Fruit fly (Drosophila melanogaster) whole organism, embryonic: ENCODE results near the gene CG5013.

ENCODE experiments used
- Abd-B ChIP-seq: fragments of 200-800 bp; sonication (Bioruptor generic); optimal IDR thresholded peaks from 2 replicates; lab custom pipeline; 2018; ENCODE audit warnings: missing biosample characterization, mild to moderate bottlenecking, missing genetic modification characterization, moderate library complexity
- CG10431 ChIP-seq: fragments of 200-800 bp; sonication (Bioruptor generic); optimal IDR thresholded peaks from 3 replicates; lab custom pipeline; 2018; ENCODE audit warnings: missing biosample characterization, mild to moderate bottlenecking, missing genetic modification characterization
- CG10543 ChIP-seq: fragments of 200-800 bp; sonication (Bioruptor generic); optimal IDR thresholded peaks from 3 replicates; lab custom pipeline; 2017; ENCODE audit warnings: missing biosample characterization, mild to moderate bottlenecking, missing genetic modification characterization, moderate library complexity
- CG10565 ChIP-seq: fragments of 200-800 bp; sonication (Bioruptor generic); optimal IDR thresholded peaks from 3 replicates; lab custom pipeline; 2016; ENCODE audit warnings: missing biosample characterization, mild to moderate bottlenecking, missing genetic modification characterization
- CG11723 ChIP-seq: fragments of 200-800 bp; sonication (Bioruptor generic); optimal IDR thresholded peaks from 2 replicates; lab custom pipeline; 2017; ENCODE audit warnings: missing biosample characterization, mild to moderate bottlenecking, missing genetic modification characterization
- CG12942 ChIP-seq: fragments of 200-800 bp; sonication (Bioruptor generic); optimal IDR thresholded peaks from 3 replicates; lab custom pipeline; 2016; ENCODE audit warnings: missing biosample characterization, missing genetic modification characterization
- CG17385 ChIP-seq: fragments of 200-800 bp; sonication (Bioruptor generic); optimal IDR thresholded peaks from 3 replicates; lab custom pipeline; 2018; ENCODE audit warnings: missing biosample characterization, mild to moderate bottlenecking, missing genetic modification characterization
- CG17829 ChIP-seq: fragments of 200-800 bp; optimal IDR thresholded peaks from 2 replicates; lab custom pipeline; 2019; ENCODE audit warnings: missing biosample characterization, mild to moderate bottlenecking, missing genetic modification characterization, moderate library complexity
- CG18011 ChIP-seq: fragments of 200-800 bp; sonication (Bioruptor generic); optimal IDR thresholded peaks from 2 replicates; lab custom pipeline; 2017; ENCODE audit warnings: missing biosample characterization, missing genetic modification characterization, mild to moderate bottlenecking, moderate library complexity, missing genotype
- CG34224 ChIP-seq: fragments of 200-800 bp; sonication (Bioruptor generic); IDR thresholded peaks from 3 replicates; pipeline ENCODE4 v1.3.6; 2022; ENCODE audit warnings: missing biosample characterization, missing genetic modification characterization; ENCODE audit not compliant: partially characterized antibody
- CG3995 ChIP-seq: fragments of 200-800 bp; sonication (Bioruptor generic); optimal IDR thresholded peaks from 3 replicates; lab custom pipeline; 2016; ENCODE audit warnings: missing biosample characterization, missing genetic modification characterization
- CG4404 ChIP-seq: fragments of 200-800 bp; sonication (Bioruptor generic); IDR thresholded peaks from 2 replicates; pipeline ENCODE4 v1.3.6; 2022; ENCODE audit warnings: missing biosample characterization, missing genetic modification characterization
- CG4424 ChIP-seq: fragments of 200-800 bp; sonication (Bioruptor generic); optimal IDR thresholded peaks from 3 replicates; lab custom pipeline; 2016; ENCODE audit warnings: missing biosample characterization, missing genetic modification characterization
- CG5953 ChIP-seq: fragments of 200-800 bp; sonication (Bioruptor generic); IDR thresholded peaks from 2 replicates; pipeline ENCODE4 v1.3.6; 2022; ENCODE audit warnings: missing biosample characterization, missing genetic modification characterization
- CG8359 ChIP-seq: fragments of 200-800 bp; sonication (Bioruptor generic); optimal IDR thresholded peaks from 2 replicates; lab custom pipeline; 2017; ENCODE audit warnings: missing biosample characterization, mild to moderate bottlenecking, missing genetic modification characterization, borderline replicate concordance
- CG8944 ChIP-seq: fragments of 200-800 bp; sonication (Bioruptor generic); optimal IDR thresholded peaks from 3 replicates; lab custom pipeline; 2016; ENCODE audit warnings: missing biosample characterization, missing genetic modification characterization
- CG9797 ChIP-seq: fragments of 200-800 bp; sonication (Bioruptor generic); optimal IDR thresholded peaks from 3 replicates; lab custom pipeline; 2018; ENCODE audit warnings: missing biosample characterization, mild to moderate bottlenecking, missing genetic modification characterization
- Camta ChIP-seq: fragments of 200-800 bp; sonication (Bioruptor generic); optimal IDR thresholded peaks from 2 replicates; lab custom pipeline; 2016; ENCODE audit warnings: missing biosample characterization, missing genetic modification characterization
- Dll ChIP-seq: fragments of 200-800 bp; sonication (Bioruptor generic); IDR thresholded peaks from 4 replicates; pipeline ENCODE4 v1.3.6; 2022; ENCODE audit warnings: missing biosample characterization, missing genetic modification characterization; ENCODE audit not compliant: partially characterized antibody
- Doc3 ChIP-seq: fragments of 200-800 bp; sonication (Bioruptor generic); IDR thresholded peaks from 3 replicates; pipeline ENCODE4 v1.3.6; 2022; ENCODE audit warnings: missing biosample characterization, missing genetic modification characterization; ENCODE audit not compliant: partially characterized antibody
- E2f1 ChIP-seq: fragments of 200-800 bp; sonication (Bioruptor generic); IDR thresholded peaks from 2 replicates; pipeline ENCODE4 v1.3.6; 2022; ENCODE audit warnings: missing biosample characterization, missing genetic modification characterization
- HmgZ ChIP-seq: fragments of 200-800 bp; sonication (Bioruptor generic); optimal IDR thresholded peaks from 2 replicates; lab custom pipeline; 2018; ENCODE audit warnings: missing biosample characterization, mild to moderate bottlenecking, missing genetic modification characterization
- Lhr ChIP-seq: fragments of 200-800 bp; sonication (Bioruptor generic); optimal IDR thresholded peaks from 3 replicates; lab custom pipeline; 2017; ENCODE audit warnings: mild to moderate bottlenecking, missing biosample characterization, missing genetic modification reagents, missing genetic modification characterization
- NFAT ChIP-seq: fragments of 200-800 bp; sonication (Bioruptor generic); IDR thresholded peaks from 2 replicates; pipeline ENCODE4 v1.3.6; 2022; ENCODE audit warnings: missing biosample characterization, missing genetic modification characterization
- PHDP ChIP-seq: fragments of 200-800 bp; sonication (Bioruptor generic); optimal IDR thresholded peaks from 3 replicates; lab custom pipeline; 2018; ENCODE audit warnings: missing biosample characterization, mild to moderate bottlenecking, missing genetic modification characterization, moderate library complexity
- Ptx1 ChIP-seq: fragments of 200-800 bp; sonication (Bioruptor generic); IDR thresholded peaks from 2 replicates; pipeline ENCODE4 v1.3.6; 2022; ENCODE audit warnings: missing biosample characterization, missing genetic modification characterization
- Spps ChIP-seq: fragments of 200-800 bp; sonication (Bioruptor generic); optimal IDR thresholded peaks from 2 replicates; lab custom pipeline; 2018; ENCODE audit warnings: missing biosample characterization, mild to moderate bottlenecking, missing genetic modification characterization
- Tbp ChIP-seq: fragments of >200 bp; optimal IDR thresholded peaks from 2 replicates; lab custom pipeline; 2018; ENCODE audit warnings: missing biosample characterization, missing genetic modification characterization
- Trl ChIP-seq, 3 experiments: fragments of >200 bp in 2 of 3; fragments of 200-800 bp in 1 of 3; sonication (Bioruptor generic) in 1 of 3; optimal IDR thresholded peaks; 2 replicates in 1 of 3; 3 replicates in 2 of 3; lab custom pipeline; 2016 to 2017; ENCODE audit warnings: missing biosample characterization in 1 of 3, missing genetic modification characterization in 1 of 3
- Vsx1 ChIP-seq: fragments of 200-800 bp; sonication (Bioruptor generic); optimal IDR thresholded peaks from 2 replicates; lab custom pipeline; 2017; ENCODE audit warnings: missing biosample characterization, mild to moderate bottlenecking, missing genetic modification characterization, missing genetic modification reagents
- chif ChIP-seq, 2 experiments: fragments of 200-800 bp; sonication (Bioruptor generic); optimal IDR thresholded peaks; 3 replicates each; lab custom pipeline; 2016; ENCODE audit warnings: missing biosample characterization in 2 of 2, missing genetic modification characterization in 2 of 2
- dimm ChIP-seq: fragments of 200-800 bp; sonication (Bioruptor generic); IDR thresholded peaks from 2 replicates; pipeline ENCODE4 v1.3.6; 2022; ENCODE audit warnings: missing biosample characterization, missing genetic modification characterization
- dpn ChIP-seq, 2 experiments: fragments of 200-800 bp; sonication (Bioruptor generic); optimal IDR thresholded peaks; 3 replicates each; lab custom pipeline; 2016; ENCODE audit warnings: missing biosample characterization in 2 of 2, missing genetic modification characterization in 2 of 2
- grn ChIP-seq: fragments of 200-800 bp; sonication (Bioruptor generic); optimal IDR thresholded peaks from 3 replicates; lab custom pipeline; 2017; ENCODE audit warnings: missing biosample characterization, missing genetic modification characterization
- gsb ChIP-seq: fragments of 200-800 bp; sonication (Bioruptor generic); IDR thresholded peaks from 2 replicates; pipeline ENCODE4 v1.3.6; 2022; ENCODE audit warnings: missing biosample characterization, missing genetic modification characterization
- gsb-n ChIP-seq: fragments of 200-800 bp; sonication (Bioruptor generic); optimal IDR thresholded peaks from 3 replicates; lab custom pipeline; 2018; ENCODE audit warnings: missing biosample characterization, mild to moderate bottlenecking, missing genetic modification characterization
- her ChIP-seq: fragments of 200-800 bp; sonication (Bioruptor generic); optimal IDR thresholded peaks from 2 replicates; lab custom pipeline; 2016; ENCODE audit warnings: missing biosample characterization, missing genetic modification characterization
- ind ChIP-seq: fragments of 200-800 bp; sonication (Bioruptor generic); optimal IDR thresholded peaks from 3 replicates; lab custom pipeline; 2016; ENCODE audit warnings: missing biosample characterization, missing genetic modification characterization
- lov ChIP-seq, 2 experiments: fragments of 200-800 bp in 1 of 2; fragments of >200 bp in 1 of 2; sonication (Bioruptor generic) in 1 of 2; IDR thresholded peaks in 1 of 2; optimal IDR thresholded peaks in 1 of 2; 2 replicates in 1 of 2; 3 replicates in 1 of 2; pipeline versions ENCODE4 v1.3.6 to Lab custom; 2017 to 2022; ENCODE audit warnings: missing biosample characterization in 1 of 2, missing genetic modification characterization in 1 of 2
- mld ChIP-seq: fragments of 200-800 bp; sonication (Bioruptor generic); IDR thresholded peaks from 3 replicates; pipeline ENCODE4 v1.3.6; 2022; ENCODE audit warnings: missing biosample characterization, missing genetic modification characterization; ENCODE audit not compliant: partially characterized antibody
- nau ChIP-seq: fragments of 200-800 bp; sonication (Bioruptor generic); optimal IDR thresholded peaks from 3 replicates; lab custom pipeline; 2017; ENCODE audit warnings: missing biosample characterization, mild to moderate bottlenecking, missing genetic modification characterization, missing genetic modification reagents
- pb ChIP-seq: fragments of 200-800 bp; sonication (Bioruptor generic); optimal IDR thresholded peaks from 3 replicates; lab custom pipeline; 2016; ENCODE audit warnings: missing biosample characterization, missing genetic modification characterization
- pho ChIP-seq: fragments of 200-800 bp; sonication (Bioruptor generic); optimal IDR thresholded peaks from 2 replicates; lab custom pipeline; 2016; ENCODE audit warnings: missing biosample characterization, missing genetic modification characterization
- ro ChIP-seq: fragments of 200-800 bp; sonication (Bioruptor generic); IDR thresholded peaks from 2 replicates; pipeline ENCODE4 v1.3.6; 2022; ENCODE audit warnings: missing biosample characterization, missing genetic modification characterization
- slp2 ChIP-seq: fragments of 200-800 bp; sonication (Bioruptor generic); optimal IDR thresholded peaks from 2 replicates; lab custom pipeline; 2016; ENCODE audit warnings: missing biosample characterization, missing genetic modification characterization
- sqz ChIP-seq: fragments of 200-800 bp; sonication (Bioruptor generic); optimal IDR thresholded peaks from 3 replicates; lab custom pipeline; 2018; ENCODE audit warnings: missing biosample characterization, mild to moderate bottlenecking, missing genetic modification characterization
- stwl ChIP-seq: fragments of 200-800 bp; sonication (Bioruptor generic); optimal IDR thresholded peaks from 3 replicates; lab custom pipeline; 2018; ENCODE audit warnings: missing biosample characterization, mild to moderate bottlenecking, missing genetic modification characterization, moderate library complexity
- tgo ChIP-seq: fragments of 200-800 bp; sonication (Bioruptor generic); IDR thresholded peaks from 3 replicates; pipeline ENCODE4 v1.3.6; 2022; ENCODE audit warnings: missing biosample characterization, missing genetic modification characterization

The CG5013 gene

DNA sequence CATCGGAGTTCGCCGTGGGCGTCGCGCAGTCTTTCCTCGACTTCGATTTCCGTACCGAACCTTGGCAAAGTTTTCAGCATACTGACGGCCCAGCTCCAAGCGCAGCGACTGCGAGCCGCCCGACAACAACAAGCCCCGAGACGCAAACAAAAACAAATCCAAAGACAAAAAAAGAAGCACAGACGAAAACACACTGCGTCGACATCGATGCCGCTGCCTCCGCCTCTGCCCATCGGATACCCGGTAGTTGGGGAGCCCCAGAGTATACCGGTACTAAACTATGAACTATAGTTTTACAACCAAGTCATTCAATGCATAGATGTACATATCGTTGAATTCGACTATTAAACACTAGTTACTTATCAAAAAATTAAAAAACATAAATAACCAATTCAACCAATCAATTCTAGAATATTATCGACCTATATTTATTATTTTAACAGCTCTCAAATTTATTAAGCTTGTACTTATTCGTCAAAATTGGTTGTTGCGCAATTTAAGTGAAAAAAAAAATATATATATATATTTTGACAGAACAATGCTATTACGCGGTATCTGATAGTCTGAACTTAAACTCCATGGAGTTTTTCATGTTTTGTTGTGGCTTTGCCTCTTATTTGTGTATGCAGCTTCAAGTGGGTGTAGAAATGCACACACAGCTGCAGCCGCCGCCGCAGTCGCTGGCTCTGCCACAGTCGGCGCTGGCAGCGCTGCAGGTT lies 44.7 kb downstream of the CG5013 start (continued):
- TF ChIP-seq pb (no peak), CG9797 (GFP tag; lab: Kevin White, UChicago) (no peak), stwl (tag; lab: Kevin White, UChicago) (no peak), CG8359 (GFP tag; lab: Kevin White, UChicago) (peak; percentile 64), gsb (GFP tag; lab: Robert Waterston, UW) (no peak), lov (optimal IDR thresholded peaks at IDR 0.05; lab: Kevin White, UChicago) (no peak), lov (GFP tag; IDR thresholded peaks at IDR 0.05; lab: Robert Waterston, UW) (no peak), Doc3 (GFP tag; lab: Robert Waterston, UW) (no peak), pho (no peak), Abd-B (GFP tag; lab: Kevin White, UChicago) (peak; percentile 78), CG18011 (GFP tag; lab: Kevin White, UChicago) (no peak), CG10543 (GFP tag; lab: Kevin White, UChicago) (no peak), CG5953 (no peak), Spps (tag; lab: Kevin White, UChicago) (peak; percentile 70), CG12942 (GFP tag; lab: Kevin White, UChicago) (peak; percentile 48), tgo (GFP tag; lab: Robert Waterston, UW) (peak; percentile 56), her (GFP tag; lab: Kevin White, UChicago) (no peak), Ptx1 (GFP tag; lab: Robert Waterston, UW) (peak; percentile 78), CG34224 (no peak), Tbp (GFP tag; lab: Kevin White, UChicago) (no peak), mld (GFP tag; lab: Robert Waterston, UW) (no peak), CG4424 (GFP tag; lab: Kevin White, UChicago) (peak; percentile 83), ro (peak; percentile 11; the same call in 1 of the 2 replicates), NFAT (GFP tag; lab: Robert Waterston, UW) (no peak), ind (GFP tag; lab: Kevin White, UChicago) (peak; percentile 63), Dll (GFP tag; lab: Robert Waterston, UW) (no peak), gsb-n (peak; percentile 75), CG17829 (tag; lab: Kevin White, UChicago) (peak; percentile 85), dpn (GFP tag; optimal IDR thresholded peaks at IDR 0.05; lab: Kevin White, UChicago) (peak in 1 of 2 experiments; percentile 69), Lhr (peak; percentile 27), CG11723 (GFP tag; lab: Kevin White, UChicago) (peak; percentile 77), CG4404 (GFP tag; lab: Robert Waterston, UW) (peak; percentile 28; the same call in 1 of the 2 replicates), Vsx1 (GFP tag; lab: Kevin White, UChicago) (peak; percentile 75), grn (GFP tag; lab: Kevin White, UChicago) (no peak), CG17385 (GFP tag; lab: Kevin White, UChicago) (peak; percentile 74), CG10565 (GFP tag; lab: Kevin White, UChicago) (peak; percentile 40), E2f1 (GFP tag; lab: Robert Waterston, UW) (peak; percentile 39; the same call in 1 of the 2 replicates), CG3995 (GFP tag; lab: Kevin White, UChicago) (no peak), nau (peak; percentile 81), slp2 (GFP tag; lab: Kevin White, UChicago) (no peak), dimm (no peak), HmgZ (tag; lab: Kevin White, UChicago) (no peak), Camta (no peak), CG8944 (peak; percentile 27), Trl (optimal IDR thresholded peaks at IDR 0.05; lab: Kevin White, UChicago) (no peak), Trl (GFP tag; optimal IDR thresholded peaks at IDR 0.05; lab: Kevin White, UChicago) (peak; percentile 12), CG10431 (GFP tag; lab: Kevin White, UChicago) (peak; percentile 72), chif (GFP tag; optimal IDR thresholded peaks at IDR 0.05; lab: Kevin White, UChicago) (peak in 1 of 2 experiments; percentile 52), sqz (GFP tag; lab: Kevin White, UChicago) (peak; percentile 72), PHDP (tag; lab: Kevin White, UChicago) (peak; percentile 69)
